Fruit fly (Drosophila melanogaster) whole organism, pupa: ENCODE data around the gene flw.

Experiments
- CG13204 ChIP-seq: fragments of 200-800 bp; sonication (Bioruptor generic); optimal IDR thresholded peaks from 2 replicates; lab custom pipeline; 2018; ENCODE audit warnings: missing biosample characterization, mild to moderate bottlenecking, missing genetic modification characterization, moderate library complexity
- CG32121 ChIP-seq: fragments of 200-800 bp; sonication (Bioruptor generic); IDR thresholded peaks from 2 replicates; pipeline ENCODE4 v1.3.6; 2022; ENCODE audit warnings: missing biosample characterization, missing genetic modification characterization
- CG8301 ChIP-seq: fragments of 200-800 bp; sonication (Bioruptor generic); optimal IDR thresholded peaks from 2 replicates; lab custom pipeline; 2018; ENCODE audit warnings: missing biosample characterization, mild to moderate bottlenecking, missing genetic modification characterization
- EcR ChIP-seq: fragments of 200-800 bp; sonication (Bioruptor generic); optimal IDR thresholded peaks from 3 replicates; lab custom pipeline; 2019; ENCODE audit warnings: missing biosample characterization, missing genetic modification characterization, mild to moderate bottlenecking, moderate library complexity, missing genetic modification reagents

dm6 chrX:10417129-10417528 lies 31.4 kb downstream of the flw start, which contains the start of gene RabX2:
- TF ChIP-seq EcR, result no peak
- TF ChIP-seq CG8301 (tag; lab: Kevin White, UChicago), result no peak
- no peak for TF ChIP-seq CG13204 (GFP tag; lab: Kevin White, UChicago)
- no peak for TF ChIP-seq CG32121 (GFP tag; lab: Robert Waterston, UW)
